Fruit fly (Drosophila melanogaster) whole organism, embryonic: ENCODE measurements around the gene prd1.

Source experiments
- ATbp ChIP-seq: fragments of 200-800 bp; sonication (Bioruptor generic); optimal IDR thresholded peaks from 2 replicates; lab custom pipeline; 2017; ENCODE audit warnings: missing biosample characterization, mild to moderate bottlenecking, missing genetic modification characterization, missing genetic modification reagents
- Antp ChIP-seq: fragments of 200-800 bp; sonication (Bioruptor generic); optimal IDR thresholded peaks from 3 replicates; lab custom pipeline; 2016; ENCODE audit warnings: missing biosample characterization, missing genetic modification characterization
- Atf6 ChIP-seq: fragments of 200-800 bp; sonication (Bioruptor generic); IDR thresholded peaks from 2 replicates; pipeline ENCODE4 v1.3.6; 2022; ENCODE audit warnings: missing biosample characterization, missing genetic modification characterization
- C15 ChIP-seq: fragments of 200-800 bp; sonication (Bioruptor generic); IDR thresholded peaks from 3 replicates; pipeline ENCODE4 v1.3.6; 2022; ENCODE audit warnings: missing biosample characterization, missing genetic modification characterization
- CG10979 ChIP-seq: fragments of 200-800 bp; sonication (Bioruptor generic); optimal IDR thresholded peaks from 2 replicates; lab custom pipeline; 2018; ENCODE audit warnings: missing biosample characterization, mild to moderate bottlenecking, missing genetic modification characterization, moderate library complexity
- CG1233 ChIP-seq: fragments of 200-800 bp; sonication (Bioruptor generic); optimal IDR thresholded peaks from 4 replicates; lab custom pipeline; 2018; ENCODE audit warnings: missing biosample characterization, mild to moderate bottlenecking, missing genetic modification characterization
- CG13287 ChIP-seq: fragments of 200-800 bp; sonication (Bioruptor generic); IDR thresholded peaks from 2 replicates; pipeline ENCODE4 v1.3.6; 2022; ENCODE audit warnings: missing biosample characterization, missing genetic modification characterization; ENCODE audit not compliant: partially characterized antibody
- CG13624 ChIP-seq: fragments of 200-800 bp; sonication (Bioruptor generic); optimal IDR thresholded peaks from 2 replicates; lab custom pipeline; 2016; ENCODE audit warnings: missing biosample characterization, missing genetic modification characterization
- CG1602 ChIP-seq: fragments of 200-800 bp; sonication (Bioruptor generic); optimal IDR thresholded peaks from 3 replicates; lab custom pipeline; 2016; ENCODE audit warnings: missing biosample characterization, missing genetic modification characterization
- CG16815 ChIP-seq: fragments of 200-800 bp; sonication (Bioruptor generic); optimal IDR thresholded peaks from 3 replicates; lab custom pipeline; 2017; ENCODE audit warnings: missing biosample characterization, mild to moderate bottlenecking, missing genetic modification characterization
- CG17568 ChIP-seq: fragments of 200-800 bp; sonication (Bioruptor generic); optimal IDR thresholded peaks from 2 replicates; lab custom pipeline; 2018; ENCODE audit warnings: missing biosample characterization, mild to moderate bottlenecking, missing genetic modification characterization, moderate library complexity
- CG17912 ChIP-seq: fragments of 200-800 bp; sonication (Bioruptor generic); optimal IDR thresholded peaks from 2 replicates; lab custom pipeline; 2018; ENCODE audit warnings: missing biosample characterization, mild to moderate bottlenecking, missing genetic modification characterization
- CG3281 ChIP-seq: fragments of 200-800 bp; sonication (Bioruptor generic); optimal IDR thresholded peaks from 3 replicates; lab custom pipeline; 2017; ENCODE audit warnings: missing biosample characterization, mild to moderate bottlenecking, missing genetic modification characterization
- CG6765 ChIP-seq: fragments of 200-800 bp; sonication (Bioruptor generic); optimal IDR thresholded peaks from 3 replicates; lab custom pipeline; 2017; ENCODE audit warnings: missing biosample characterization, mild to moderate bottlenecking, missing genetic modification characterization
- CG6791 ChIP-seq: fragments of 200-800 bp; sonication (Bioruptor generic); IDR thresholded peaks from 3 replicates; pipeline ENCODE4 v1.3.6; 2022; ENCODE audit warnings: missing biosample characterization, missing genetic modification characterization; ENCODE audit not compliant: partially characterized antibody
- CG6854 ChIP-seq: fragments of 200-800 bp; sonication (Bioruptor generic); optimal IDR thresholded peaks from 3 replicates; lab custom pipeline; 2017; ENCODE audit warnings: missing biosample characterization, mild to moderate bottlenecking, missing genetic modification characterization
- CG7786 ChIP-seq: fragments of 200-800 bp; sonication (Bioruptor generic); optimal IDR thresholded peaks from 2 replicates; lab custom pipeline; 2016; ENCODE audit warnings: missing biosample characterization, missing genetic modification characterization
- CG7928 ChIP-seq: fragments of 200-800 bp; sonication (Bioruptor generic); optimal IDR thresholded peaks from 2 replicates; lab custom pipeline; 2017; ENCODE audit warnings: missing biosample characterization, mild to moderate bottlenecking, missing genetic modification characterization
- CG7963 ChIP-seq: fragments of 200-800 bp; sonication (Bioruptor generic); IDR thresholded peaks from 3 replicates; pipeline ENCODE4 v1.3.6; 2022; ENCODE audit warnings: missing biosample characterization, missing genetic modification characterization; ENCODE audit not compliant: partially characterized antibody
- CG8359 ChIP-seq: fragments of 200-800 bp; sonication (Bioruptor generic); optimal IDR thresholded peaks from 2 replicates; lab custom pipeline; 2017; ENCODE audit warnings: missing biosample characterization, mild to moderate bottlenecking, missing genetic modification characterization, borderline replicate concordance
- Dbx ChIP-seq: fragments of 200-800 bp; sonication (Bioruptor generic); IDR thresholded peaks from 3 replicates; pipeline ENCODE4 v1.3.6; 2022; ENCODE audit warnings: missing biosample characterization, missing genetic modification characterization
- ERR ChIP-seq: fragments of 200-800 bp; sonication (Bioruptor generic); optimal IDR thresholded peaks from 2 replicates; lab custom pipeline; 2016; ENCODE audit warnings: missing biosample characterization, missing genetic modification characterization
- Fer1 ChIP-seq: fragments of 200-800 bp; sonication (Bioruptor generic); optimal IDR thresholded peaks from 2 replicates; lab custom pipeline; 2017; ENCODE audit warnings: missing biosample characterization, mild to moderate bottlenecking, missing genetic modification characterization
- Fer3 ChIP-seq: fragments of 200-800 bp; sonication (Bioruptor generic); optimal IDR thresholded peaks from 2 replicates; lab custom pipeline; 2018; ENCODE audit warnings: missing biosample characterization, mild to moderate bottlenecking, missing genetic modification characterization, moderate library complexity
- HLH3B ChIP-seq: fragments of 200-800 bp; sonication (Bioruptor generic); IDR thresholded peaks from 2 replicates; pipeline ENCODE4 v1.3.6; 2022; ENCODE audit warnings: missing biosample characterization, missing genetic modification characterization
- Hey ChIP-seq: fragments of 200-800 bp; sonication (Bioruptor generic); optimal IDR thresholded peaks from 3 replicates; lab custom pipeline; 2018; ENCODE audit warnings: missing biosample characterization, mild to moderate bottlenecking, missing genetic modification characterization
- Hr39 ChIP-seq: fragments of >200 bp; optimal IDR thresholded peaks from 2 replicates; lab custom pipeline; 2017
- Lhr ChIP-seq: fragments of 200-800 bp; sonication (Bioruptor generic); optimal IDR thresholded peaks from 3 replicates; lab custom pipeline; 2017; ENCODE audit warnings: mild to moderate bottlenecking, missing biosample characterization, missing genetic modification reagents, missing genetic modification characterization
- MESR4 ChIP-seq: fragments of 200-800 bp; sonication (Bioruptor generic); optimal IDR thresholded peaks from 2 replicates; lab custom pipeline; 2018; ENCODE audit warnings: missing biosample characterization, mild to moderate bottlenecking, missing genetic modification characterization, moderate library complexity
- NfI ChIP-seq: fragments of 200-800 bp; sonication (Bioruptor generic); optimal IDR thresholded peaks from 3 replicates; lab custom pipeline; 2018; ENCODE audit warnings: missing biosample characterization, mild to moderate bottlenecking, missing genetic modification characterization, moderate library complexity
- Ravus ChIP-seq: fragments of 200-800 bp; sonication (Bioruptor generic); IDR thresholded peaks from 2 replicates; pipeline ENCODE4 v1.3.6; 2022; ENCODE audit warnings: missing biosample characterization, missing genetic modification characterization
- Rx ChIP-seq: fragments of 200-800 bp; sonication (Bioruptor generic); IDR thresholded peaks from 2 replicates; pipeline ENCODE4 v1.3.6; 2022; ENCODE audit warnings: missing biosample characterization, missing genetic modification characterization
- Side ChIP-seq: fragments of 200-800 bp; sonication (Bioruptor generic); optimal IDR thresholded peaks from 2 replicates; lab custom pipeline; 2016; ENCODE audit warnings: missing biosample characterization, missing genetic modification characterization
- ac ChIP-seq: fragments of 200-800 bp; sonication (Bioruptor generic); optimal IDR thresholded peaks from 3 replicates; lab custom pipeline; 2017; ENCODE audit warnings: missing biosample characterization, mild to moderate bottlenecking, missing genetic modification characterization
- crc ChIP-seq: fragments of 200-800 bp; sonication (Bioruptor generic); optimal IDR thresholded peaks from 2 replicates; lab custom pipeline; 2016; ENCODE audit warnings: missing biosample characterization, missing genetic modification characterization
- danr ChIP-seq: fragments of 200-800 bp; sonication (Bioruptor generic); IDR thresholded peaks from 2 replicates; pipeline ENCODE4 v1.3.6; 2022; ENCODE audit warnings: missing biosample characterization, missing genetic modification characterization
- dati ChIP-seq: fragments of 200-800 bp; sonication (Bioruptor generic); IDR thresholded peaks from 2 replicates; pipeline ENCODE4 v1.3.6; 2022; ENCODE audit warnings: missing biosample characterization, missing genetic modification characterization
- gsb-n ChIP-seq: fragments of 200-800 bp; sonication (Bioruptor generic); optimal IDR thresholded peaks from 3 replicates; lab custom pipeline; 2018; ENCODE audit warnings: missing biosample characterization, mild to moderate bottlenecking, missing genetic modification characterization
- h ChIP-seq: fragments of >200 bp; optimal IDR thresholded peaks from 2 replicates; lab custom pipeline; 2017
- maf-S ChIP-seq: fragments of 200-800 bp; sonication (Bioruptor generic); optimal IDR thresholded peaks from 2 replicates; lab custom pipeline; 2016; ENCODE audit warnings: missing biosample characterization, missing genetic modification characterization
- mld ChIP-seq: fragments of 200-800 bp; sonication (Bioruptor generic); IDR thresholded peaks from 3 replicates; pipeline ENCODE4 v1.3.6; 2022; ENCODE audit warnings: missing biosample characterization, missing genetic modification characterization; ENCODE audit not compliant: partially characterized antibody
- nom ChIP-seq: fragments of 200-800 bp; sonication (Bioruptor generic); optimal IDR thresholded peaks from 2 replicates; lab custom pipeline; 2017; ENCODE audit warnings: missing biosample characterization, missing genetic modification characterization, mild to moderate bottlenecking, moderate library complexity, missing genetic modification reagents
- oc ChIP-seq: fragments of 200-800 bp; sonication (Bioruptor generic); optimal IDR thresholded peaks from 2 replicates; lab custom pipeline; 2018; ENCODE audit warnings: missing biosample characterization, mild to moderate bottlenecking, missing genetic modification characterization, moderate library complexity
- prd ChIP-seq, 3 experiments: fragments of >200 bp in 2 of 3; fragments of 200-800 bp in 1 of 3; sonication (Bioruptor generic) in 1 of 3; optimal IDR thresholded peaks in 2 of 3; IDR thresholded peaks in 1 of 3; 2 replicates in 2 of 3; 3 replicates in 1 of 3; pipeline versions ENCODE4 v1.3.6 to Lab custom; 2017 to 2022; ENCODE audit warnings: missing biosample characterization in 1 of 3, missing genetic modification characterization in 1 of 3
- pzg ChIP-seq: fragments of 200-800 bp; sonication (Bioruptor generic); optimal IDR thresholded peaks from 3 replicates; lab custom pipeline; 2018; ENCODE audit warnings: missing biosample characterization, mild to moderate bottlenecking, missing genetic modification characterization, moderate library complexity
- sima ChIP-seq: fragments of 200-800 bp; sonication (Bioruptor generic); optimal IDR thresholded peaks from 2 replicates; lab custom pipeline; 2016; ENCODE audit warnings: missing biosample characterization, missing genetic modification characterization
- stwl ChIP-seq: fragments of 200-800 bp; sonication (Bioruptor generic); optimal IDR thresholded peaks from 3 replicates; lab custom pipeline; 2018; ENCODE audit warnings: missing biosample characterization, mild to moderate bottlenecking, missing genetic modification characterization, moderate library complexity
- sug ChIP-seq: fragments of 200-800 bp; optimal IDR thresholded peaks from 2 replicates; lab custom pipeline; 2019; ENCODE audit warnings: missing biosample characterization, mild to moderate bottlenecking, missing genetic modification characterization, moderate library complexity
- tna ChIP-seq: fragments of 200-800 bp; sonication (Bioruptor generic); IDR thresholded peaks from 2 replicates; pipeline ENCODE4 v1.3.6; 2022; ENCODE audit warnings: missing biosample characterization, missing genetic modification characterization; ENCODE audit not compliant: partially characterized antibody
- tup ChIP-seq: fragments of 200-800 bp; sonication (Bioruptor generic); optimal IDR thresholded peaks from 2 replicates; lab custom pipeline; 2016; ENCODE audit warnings: missing biosample characterization, mild to moderate bottlenecking, missing genetic modification characterization, moderate library complexity
- wdn ChIP-seq: fragments of 200-800 bp; sonication (Bioruptor generic); IDR thresholded peaks from 2 replicates; pipeline ENCODE4 v1.3.6; 2022; ENCODE audit warnings: missing biosample characterization, missing genetic modification characterization

prd1 gene

DNA sequence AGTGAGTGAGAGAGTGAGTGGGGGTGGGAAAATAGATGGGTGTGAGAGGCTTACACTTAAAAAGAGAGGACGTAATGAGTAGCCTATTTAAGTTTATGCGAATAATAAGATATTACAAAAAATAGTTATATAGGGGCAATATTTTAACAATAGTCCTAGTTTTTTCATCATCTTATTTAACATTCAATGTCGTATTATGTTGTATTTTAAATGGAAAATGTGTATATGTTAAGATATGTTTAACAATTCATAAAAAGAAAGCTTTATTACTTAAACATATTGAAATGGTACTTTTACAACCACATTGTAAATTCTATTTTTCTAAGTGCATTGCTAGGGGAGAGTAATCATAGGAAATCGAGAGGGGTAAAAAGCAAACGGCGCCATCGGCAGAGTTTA is 12.8 kb downstream of the prd1 start (continued):
- no peak for TF ChIP-seq wdn (GFP tag; lab: Robert Waterston, UW)
- peak; percentile 51; the same call in 1 of the 2 replicates for TF ChIP-seq HLH3B (GFP tag; lab: Robert Waterston, UW)
- TF ChIP-seq CG17912 (GFP tag; lab: Kevin White, UChicago) = no peak
- peak; percentile 41 for TF ChIP-seq NfI (GFP tag; lab: Kevin White, UChicago)
- TF ChIP-seq maf-S (GFP tag; lab: Kevin White, UChicago) = no peak
- no peak for TF ChIP-seq Antp
- peak; percentile 44; the same call in 1 of the 3 replicates for TF ChIP-seq Dbx (GFP tag; lab: Robert Waterston, UW)
- TF ChIP-seq Fer3 (tag; lab: Kevin White, UChicago) = peak; percentile 82
- TF ChIP-seq CG16815 (GFP tag; lab: Kevin White, UChicago) = peak; percentile 53
- no peak for TF ChIP-seq oc (tag; lab: Kevin White, UChicago)
- TF ChIP-seq CG13624 (GFP tag; lab: Kevin White, UChicago) = no peak
- peak; percentile 30 for TF ChIP-seq CG7786 (GFP tag; lab: Kevin White, UChicago)
- no peak for TF ChIP-seq Side (GFP tag; lab: Kevin White, UChicago)
- peak; percentile 86 for TF ChIP-seq CG10979 (tag; lab: Kevin White, UChicago)
- TF ChIP-seq Ravus (GFP tag; lab: Robert Waterston, UW) = no peak
- TF ChIP-seq h = no peak
- no peak for TF ChIP-seq crc (GFP tag; lab: Kevin White, UChicago)
- TF ChIP-seq prd (optimal IDR thresholded peaks at IDR 0.05; lab: Kevin White, UChicago) = no peak
- peak; percentile 59 for TF ChIP-seq prd (GFP tag; IDR thresholded peaks at IDR 0.05; lab: Robert Waterston, UW)
- peak; percentile 45 for TF ChIP-seq CG1602 (GFP tag; lab: Kevin White, UChicago)
- no peak for TF ChIP-seq tna (GFP tag; lab: Robert Waterston, UW)
- peak; percentile 41 for TF ChIP-seq ATbp (GFP tag; lab: Kevin White, UChicago)
- no peak for TF ChIP-seq Hr39 (lab: Kevin White, UChicago)
- TF ChIP-seq tup = no peak
- peak; percentile 82 for TF ChIP-seq Fer1 (GFP tag; lab: Kevin White, UChicago)
- peak; percentile 64 for TF ChIP-seq CG6765
- TF ChIP-seq CG7963 = no peak
- TF ChIP-seq Atf6 (GFP tag; lab: Robert Waterston, UW) = peak; percentile 73
- no peak for TF ChIP-seq ac (GFP tag; lab: Kevin White, UChicago)
- no peak for TF ChIP-seq Hey (tag; lab: Kevin White, UChicago)
- TF ChIP-seq stwl (tag; lab: Kevin White, UChicago) = no peak
- TF ChIP-seq CG8359 = peak; percentile 32
- TF ChIP-seq ERR (GFP tag; lab: Kevin White, UChicago) = no peak
- no peak for TF ChIP-seq dati
- no peak for TF ChIP-seq CG7928
- no peak for TF ChIP-seq CG6791 (GFP tag; lab: Robert Waterston, UW)
- no peak for TF ChIP-seq C15 (GFP tag; lab: Robert Waterston, UW)
- peak; percentile 73 for TF ChIP-seq CG6854 (GFP tag; lab: Kevin White, UChicago)
- no peak for TF ChIP-seq sima (GFP tag; lab: Kevin White, UChicago)
- no peak for TF ChIP-seq Lhr (GFP tag; lab: Kevin White, UChicago)
- TF ChIP-seq sug = peak; percentile 73
- TF ChIP-seq mld (GFP tag; lab: Robert Waterston, UW) = no peak
- TF ChIP-seq Rx (GFP tag; lab: Robert Waterston, UW) = no peak
- peak; percentile 77 for TF ChIP-seq gsb-n
- TF ChIP-seq MESR4 (GFP tag; lab: Kevin White, UChicago) = no peak
- no peak for TF ChIP-seq CG13287 (GFP tag; lab: Robert Waterston, UW)
- no peak for TF ChIP-seq danr (GFP tag; lab: Robert Waterston, UW)
- TF ChIP-seq CG1233 (GFP tag; lab: Kevin White, UChicago) = peak; percentile 72
- peak; percentile 42 for TF ChIP-seq CG17568
- TF ChIP-seq pzg = no peak
- peak; percentile 72 for TF ChIP-seq CG3281
- TF ChIP-seq nom (GFP tag; lab: Kevin White, UChicago) = no peak
